Worm (Caenorhabditis elegans) whole organism, young adult: ENCODE measurements around the gene oac-24.

Experiments
- B0336.3 ChIP-seq: fragments of 200-800 bp; sonication (Bioruptor generic); IDR thresholded peaks from 2 replicates; pipeline ENCODE4 v1.3.6; 2022; ENCODE audit warnings: missing genetic modification characterization, missing compliant biosample characterization
- C06A6.2 ChIP-seq: fragments of 200-800 bp; sonication (Bioruptor generic); conservative IDR thresholded peaks from 2 replicates; pipeline ENCODE4 v1.3.6; 2022; ENCODE audit warnings: missing genetic modification characterization, missing compliant biosample characterization
- F22D6.2 ChIP-seq: sonication (generic microtip); optimal IDR thresholded peaks from 2 replicates; lab custom pipeline; 2016; ENCODE audit warnings: mild to moderate bottlenecking, missing genetic modification characterization, missing compliant biosample characterization
- F23B12.7 ChIP-seq: sonication (generic microtip); optimal IDR thresholded peaks from 2 replicates; lab custom pipeline; 2017; ENCODE audit warnings: missing genetic modification characterization, mild to moderate bottlenecking, missing compliant biosample characterization, antibody characterized with exemption, moderate library complexity; ENCODE audit not compliant: insufficient read depth
- F37B4.10 ChIP-seq: fragments of 200-800 bp; sonication (Bioruptor generic); IDR thresholded peaks from 2 replicates; pipeline ENCODE4 v1.3.6; 2022; ENCODE audit warnings: missing genetic modification characterization, missing compliant biosample characterization
- F49E8.2 ChIP-seq: sonication (generic microtip); optimal IDR thresholded peaks from 3 replicates; lab custom pipeline; 2017; ENCODE audit warnings: missing genetic modification characterization, mild to moderate bottlenecking, missing compliant biosample characterization, antibody characterized with exemption, moderate library complexity; ENCODE audit not compliant: insufficient read depth
- F57C9.4 ChIP-seq: sonication (generic microtip); optimal IDR thresholded peaks from 2 replicates; lab custom pipeline; 2017; ENCODE audit warnings: mild to moderate bottlenecking, missing genetic modification characterization, missing compliant biosample characterization
- K11D2.4 ChIP-seq: fragments of 200-800 bp; sonication (Bioruptor generic); IDR thresholded peaks from 2 replicates; pipeline ENCODE4 v1.3.6; 2022; ENCODE audit warnings: missing genetic modification reagents, missing genetic modification characterization, missing compliant biosample characterization
- T26A5.8 ChIP-seq: sonication (generic microtip); optimal IDR thresholded peaks from 2 replicates; lab custom pipeline; 2016; ENCODE audit warnings: missing genetic modification characterization, missing compliant biosample characterization
- Y53G8AR.9 ChIP-seq: fragments of 200-800 bp; sonication (Bioruptor generic); conservative IDR thresholded peaks from 2 replicates; pipeline ENCODE4 v1.3.6; 2022; ENCODE audit warnings: missing genetic modification reagents, missing genetic modification characterization, missing compliant biosample characterization
- Y56A3A.18 ChIP-seq: fragments of 200-800 bp; sonication (Bioruptor generic); IDR thresholded peaks from 2 replicates; pipeline ENCODE4 v1.3.6; 2022; ENCODE audit warnings: missing genetic modification reagents, missing genetic modification characterization, missing compliant biosample characterization
- Y67H2A.10 ChIP-seq: fragments of 200-800 bp; sonication (Bioruptor generic); conservative IDR thresholded peaks from 2 replicates; pipeline ENCODE4 v1.3.6; 2022; ENCODE audit warnings: missing genetic modification reagents, missing genetic modification characterization, missing compliant biosample characterization
- Y79H2A.3 ChIP-seq: fragments of 200-800 bp; sonication (Bioruptor generic); conservative IDR thresholded peaks from 2 replicates; pipeline ENCODE4 v1.3.6; 2022; ENCODE audit warnings: missing genetic modification reagents, missing genetic modification characterization, missing compliant biosample characterization
- Y95B8A.8 ChIP-seq: fragments of 200-800 bp; sonication (Bioruptor generic); IDR thresholded peaks from 2 replicates; pipeline ENCODE4 v1.3.6; 2022; ENCODE audit warnings: missing genetic modification reagents, missing genetic modification characterization, missing compliant biosample characterization
- ama-1 ChIP-seq, 3 experiments: fragments of 150-350 bp in 1 of 3; sonication (generic microtip) in 2 of 3; optimal IDR thresholded peaks; 2 replicates each; lab custom pipeline; 2014 to 2018; ENCODE audit warnings: missing biosample characterization in 2 of 3, missing genetic modification characterization in 2 of 3, missing genetic modification reagents in 2 of 3
- atf-7 ChIP-seq: sonication (generic microtip); optimal IDR thresholded peaks from 2 replicates; lab custom pipeline; 2017; ENCODE audit warnings: mild to moderate bottlenecking, missing genetic modification characterization, missing compliant biosample characterization
- attf-3 ChIP-seq: fragments of 200-800 bp; sonication (Bioruptor generic); conservative IDR thresholded peaks from 2 replicates; pipeline ENCODE4 v1.3.6; 2022; ENCODE audit warnings: missing genetic modification reagents, missing genetic modification characterization, missing compliant biosample characterization
- cebp-1 ChIP-seq, 2 experiments: fragments of 200-800 bp in 1 of 2; sonication (Bioruptor generic) in 1 of 2; sonication (generic microtip) in 1 of 2; IDR thresholded peaks in 1 of 2; optimal IDR thresholded peaks in 1 of 2; 2 replicates each; pipeline versions ENCODE4 v1.3.6 to Lab custom; 2017 to 2022; ENCODE audit warnings: missing compliant biosample characterization in 2 of 2, missing genetic modification characterization in 2 of 2, mild to moderate bottlenecking in 1 of 2, missing genetic modification reagents in 1 of 2, moderate library complexity in 1 of 2
- cebp-2 ChIP-seq: fragments of 200-800 bp; sonication (Bioruptor generic); IDR thresholded peaks from 2 replicates; pipeline ENCODE4 v1.3.6; 2022; ENCODE audit warnings: missing genetic modification characterization, missing compliant biosample characterization
- egl-18 ChIP-seq: fragments of 200-800 bp; sonication (Bioruptor generic); IDR thresholded peaks from 2 replicates; pipeline ENCODE4 v1.3.6; 2022; ENCODE audit warnings: missing genetic modification reagents, missing genetic modification characterization, missing compliant biosample characterization
- egrh-3 ChIP-seq: fragments of 200-800 bp; sonication (Bioruptor generic); IDR thresholded peaks from 2 replicates; pipeline ENCODE4 v1.3.6; 2022; ENCODE audit warnings: missing genetic modification reagents, missing genetic modification characterization, missing compliant biosample characterization
- him-1 ChIP-seq: sonication (generic microtip); optimal IDR thresholded peaks from 2 replicates; lab custom pipeline; 2016; ENCODE audit warnings: missing genotype, missing genetic modification reagents, missing genetic modification characterization, missing compliant biosample characterization
- hmg-1.2 ChIP-seq: fragments of 200-800 bp; sonication (Bioruptor generic); IDR thresholded peaks from 2 replicates; pipeline ENCODE4 v1.3.6; 2022; ENCODE audit warnings: missing genetic modification reagents, missing genetic modification characterization, missing compliant biosample characterization
- hsf-1 ChIP-seq: fragments of 200-800 bp; sonication (Bioruptor generic); IDR thresholded peaks from 2 replicates; pipeline ENCODE4 v1.3.6; 2022; ENCODE audit warnings: missing genetic modification reagents, missing genetic modification characterization, missing compliant biosample characterization
- lin-54 ChIP-seq: fragments of 200-800 bp; sonication (Bioruptor generic); optimal IDR thresholded peaks from 2 replicates; lab custom pipeline; 2018; ENCODE audit warnings: mild to moderate bottlenecking, missing genetic modification characterization, missing compliant biosample characterization
- lsl-1 ChIP-seq: fragments of 200-800 bp; sonication (Bioruptor generic); optimal IDR thresholded peaks from 2 replicates; lab custom pipeline; 2018; ENCODE audit warnings: mild to moderate bottlenecking, missing genetic modification characterization, moderate library complexity, missing compliant biosample characterization
- lsy-27 ChIP-seq: sonication (generic microtip); optimal IDR thresholded peaks from 2 replicates; lab custom pipeline; 2017; ENCODE audit warnings: missing genetic modification characterization, mild to moderate bottlenecking, missing compliant biosample characterization, antibody characterized with exemption, missing genotype, borderline replicate concordance; ENCODE audit not compliant: insufficient read depth
- madf-3 ChIP-seq: fragments of 200-800 bp; sonication (Bioruptor generic); IDR thresholded peaks from 2 replicates; pipeline ENCODE4 v1.3.6; 2022; ENCODE audit warnings: missing genetic modification reagents, missing genetic modification characterization, missing compliant biosample characterization
- madf-6 ChIP-seq: fragments of 200-800 bp; sonication (Bioruptor generic); IDR thresholded peaks from 2 replicates; pipeline ENCODE4 v1.3.6; 2022; ENCODE audit warnings: missing genetic modification reagents, missing genetic modification characterization, missing compliant biosample characterization
- madf-8 ChIP-seq: fragments of 200-800 bp; sonication (Bioruptor generic); conservative IDR thresholded peaks from 2 replicates; pipeline ENCODE4 v1.3.6; 2022; ENCODE audit warnings: missing genetic modification reagents, missing genetic modification characterization, missing compliant biosample characterization
- mcd-1 ChIP-seq: fragments of 200-800 bp; sonication (Bioruptor generic); IDR thresholded peaks from 2 replicates; pipeline ENCODE4 v1.3.6; 2022; ENCODE audit warnings: missing genetic modification reagents, missing genetic modification characterization, missing compliant biosample characterization
- nfya-1 ChIP-seq: sonication (generic microtip); optimal IDR thresholded peaks from 2 replicates; lab custom pipeline; 2017; ENCODE audit warnings: antibody characterized with exemption, missing compliant biosample characterization, missing genetic modification characterization, borderline replicate concordance; ENCODE audit not compliant: insufficient read depth
- nfyb-1 ChIP-seq: fragments of 200-800 bp; sonication (Bioruptor generic); IDR thresholded peaks from 2 replicates; pipeline ENCODE4 v1.3.6; 2022; ENCODE audit warnings: missing genetic modification reagents, missing genetic modification characterization, missing compliant biosample characterization
- pbrm-1 ChIP-seq: fragments of 200-800 bp; sonication (Bioruptor generic); IDR thresholded peaks from 2 replicates; pipeline ENCODE4 v1.3.6; 2022; ENCODE audit warnings: missing genetic modification reagents, missing genetic modification characterization, missing compliant biosample characterization
- pha-4 ChIP-seq: fragments of 150-350 bp; sonication (generic microtip); optimal IDR thresholded peaks from 2 replicates; lab custom pipeline; 2014; ENCODE audit warnings: missing biosample characterization, missing genetic modification reagents, missing genetic modification characterization
- rcor-1 ChIP-seq: fragments of 200-800 bp; sonication (Bioruptor generic); IDR thresholded peaks from 2 replicates; pipeline ENCODE4 v1.3.6; 2022; ENCODE audit warnings: missing genetic modification reagents, missing genetic modification characterization, missing compliant biosample characterization
- snpc-1.3 ChIP-seq: sonication (generic microtip); optimal IDR thresholded peaks from 2 replicates; lab custom pipeline; 2017; ENCODE audit warnings: missing genetic modification characterization, mild to moderate bottlenecking, missing compliant biosample characterization, antibody characterized with exemption, moderate library complexity, missing genotype, missing genetic modification reagents; ENCODE audit not compliant: insufficient read depth
- unc-130 ChIP-seq: sonication (generic microtip); optimal IDR thresholded peaks from 2 replicates; lab custom pipeline; 2016; ENCODE audit warnings: missing genetic modification reagents, missing genetic modification characterization, missing compliant biosample characterization
- zim-3 ChIP-seq: sonication (generic microtip); optimal IDR thresholded peaks from 2 replicates; lab custom pipeline; 2017; ENCODE audit warnings: mild to moderate bottlenecking, missing genetic modification characterization, moderate library complexity, missing compliant biosample characterization
- ztf-22 ChIP-seq: fragments of 200-800 bp; sonication (Bioruptor generic); optimal IDR thresholded peaks from 2 replicates; lab custom pipeline; 2018; ENCODE audit warnings: mild to moderate bottlenecking, missing genetic modification characterization, moderate library complexity, missing compliant biosample characterization
- ztf-3 ChIP-seq: fragments of 200-800 bp; sonication (Bioruptor generic); optimal IDR thresholded peaks from 2 replicates; lab custom pipeline; 2018; ENCODE audit warnings: mild to moderate bottlenecking, missing genetic modification characterization, missing compliant biosample characterization

Gene oac-24

DNA sequence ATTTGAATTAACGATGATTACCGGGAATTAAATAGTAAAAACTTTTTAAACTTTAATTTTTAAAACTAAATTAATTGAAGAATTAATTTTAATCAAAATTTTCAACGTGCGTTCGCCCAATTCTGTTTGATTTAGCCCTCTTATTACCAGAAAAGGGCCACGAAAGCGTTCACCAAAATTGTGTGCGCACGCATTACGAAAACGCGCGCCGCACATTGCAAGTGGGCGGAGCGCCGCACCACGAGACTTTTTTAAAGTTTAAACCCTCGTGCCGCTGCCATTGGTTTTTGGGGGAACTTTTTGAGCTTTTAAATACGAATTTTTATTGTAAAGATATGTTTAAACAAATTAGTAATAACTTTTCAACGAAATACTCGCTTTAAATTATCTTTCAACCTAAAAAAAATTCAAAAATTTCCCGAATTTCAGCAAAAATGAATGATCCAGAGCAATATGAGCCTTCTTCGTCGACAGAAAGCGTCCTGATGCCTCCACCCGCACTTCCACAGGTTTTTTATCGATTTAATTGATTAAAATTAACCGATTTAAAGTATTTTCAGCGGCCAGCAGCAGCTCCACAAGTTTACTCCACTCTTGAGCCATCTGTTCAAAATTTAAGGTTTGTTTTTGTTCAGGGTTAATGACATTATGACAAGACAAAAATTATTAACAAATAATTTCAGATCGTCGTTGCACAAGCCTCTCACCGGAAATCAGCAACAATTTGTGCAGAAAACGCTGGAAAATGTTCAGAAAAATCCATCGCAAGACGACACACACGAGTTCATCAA, 23.7 kb upstream of the oac-24 start, which contains the start of gene taf-10 (continued):
- 0 out of 2 replicates have a peak, but pooled peaks have one; percentile 25 for TF ChIP-seq attf-3 (GFP tag; lab: Robert Waterston, UW)
- peak; percentile 17; the same call in 1 of the 2 replicates for TF ChIP-seq madf-6 (GFP tag; lab: Robert Waterston, UW)
- TF ChIP-seq Y53G8AR.9 (GFP tag; lab: Robert Waterston, UW), result no peak

- 0 out of 2 replicates have a peak, but pooled peaks have one; percentile 45 for TF ChIP-seq cebp-2 (GFP tag; lab: Robert Waterston, UW)
- TF ChIP-seq Y53G8AR.9 (GFP tag; lab: Robert Waterston, UW), result peak; percentile 69; the same call in 1 of the 2 replicates
- 0 out of 2 replicates have a peak, but pooled peaks have one; percentile 12 for TF ChIP-seq madf-8 (GFP tag; lab: Robert Waterston, UW)
- TF ChIP-seq attf-3 (GFP tag; lab: Robert Waterston, UW), result no peak
- no peak for TF ChIP-seq unc-130 (GFP tag; lab: Kevin White, UChicago)
- no peak for TF ChIP-seq T26A5.8 (tag; lab: Kevin White, UChicago)
- no peak for TF ChIP-seq snpc-1.3 (tag; lab: Kevin White, UChicago)
- no peak for TF ChIP-seq ztf-22 (GFP tag; lab: Kevin White, UChicago)
- TF ChIP-seq lsy-27 (tag; lab: Kevin White, UChicago), result no peak
- no peak for TF ChIP-seq C06A6.2 (GFP tag; lab: Robert Waterston, UW)
- TF ChIP-seq pbrm-1 (GFP tag; lab: Robert Waterston, UW), result 0 out of 2 replicates have a peak, but pooled peaks have one; percentile 14
- peak; percentile 43; the same call in 1 of the 2 replicates for TF ChIP-seq mcd-1
- no peak for TF ChIP-seq lsl-1 (GFP tag; lab: Kevin White, UChicago)
- TF ChIP-seq ama-1 (optimal IDR thresholded peaks at IDR 0.05; lab: Kevin White, UChicago), result peak; percentile 59
- no peak for TF ChIP-seq ama-1 (GFP tag; optimal IDR thresholded peaks at IDR 0.05; lab: Kevin White, UChicago)
- no peak for TF ChIP-seq hmg-1.2
- 0 out of 2 replicates have a peak, but pooled peaks have one; percentile 26 for TF ChIP-seq egrh-3 (GFP tag; lab: Robert Waterston, UW)
- peak; percentile 38; the same call in 1 of the 2 replicates for TF ChIP-seq madf-3 (GFP tag; lab: Robert Waterston, UW)
- 0 out of 2 replicates have a peak, but pooled peaks have one; percentile 7 for TF ChIP-seq Y56A3A.18 (GFP tag; lab: Robert Waterston, UW)
- peak; percentile 67; the same call in 1 of the 2 replicates for TF ChIP-seq Y79H2A.3 (GFP tag; lab: Robert Waterston, UW)
- no peak for TF ChIP-seq Y67H2A.10 (GFP tag; lab: Robert Waterston, UW)
- no peak for TF ChIP-seq F22D6.2 (tag; lab: Kevin White, UChicago)
- TF ChIP-seq B0336.3 (GFP tag; lab: Robert Waterston, UW), result no peak
- TF ChIP-seq F37B4.10 (GFP tag; lab: Robert Waterston, UW), result no peak
- no peak for TF ChIP-seq lin-54 (GFP tag; lab: Kevin White, UChicago)
- no peak for TF ChIP-seq him-1 (tag; lab: Kevin White, UChicago)
- TF ChIP-seq K11D2.4, result no peak
- TF ChIP-seq F23B12.7, result no peak
- no peak for TF ChIP-seq pha-4 (tag; lab: Kevin White, UChicago)
- TF ChIP-seq madf-6 (GFP tag; lab: Robert Waterston, UW), result peak; percentile 34
- no peak for TF ChIP-seq F49E8.2 (tag; lab: Kevin White, UChicago)
- no peak for TF ChIP-seq ztf-3 (GFP tag; lab: Kevin White, UChicago)
- TF ChIP-seq atf-7 (tag; lab: Kevin White, UChicago), result no peak
- TF ChIP-seq F57C9.4 (tag; lab: Kevin White, UChicago), result no peak
- TF ChIP-seq cebp-1 (GFP tag; IDR thresholded peaks at IDR 0.05; lab: Robert Waterston, UW), result no peak
- no peak for TF ChIP-seq cebp-1 (tag; optimal IDR thresholded peaks at IDR 0.05; lab: Kevin White, UChicago)
- TF ChIP-seq nfya-1, result no peak
- peak; percentile 11 for TF ChIP-seq zim-3 (tag; lab: Kevin White, UChicago)
- 0 out of 2 replicates have a peak, but pooled peaks have one; percentile 32 for TF ChIP-seq nfyb-1 (GFP tag; lab: Robert Waterston, UW)
- TF ChIP-seq egl-18 (GFP tag; lab: Robert Waterston, UW), result 0 out of 2 replicates have a peak, but pooled peaks have one; percentile 19
- TF ChIP-seq rcor-1, result no peak
- no peak for TF ChIP-seq Y95B8A.8 (GFP tag; lab: Robert Waterston, UW)
- no peak for TF ChIP-seq hsf-1 (GFP tag; lab: Robert Waterston, UW)
These were observed 22.5 kb upstream of the oac-24 start, which contains the start of gene K03B4.2 for ce11 chrV:4687944-4688505. Gene K03B4.2, plus strand, starts transcription at chrV:4687994.
